Fruit fly (Drosophila melanogaster) whole organism, embryonic: ENCODE data around the gene Kpc1.
A peak's percentile ranks its signal among the peaks of the same experiment; 100 is the strongest.

Experiments used
- Ada2b ChIP-seq: fragments of 200-800 bp; sonication (Bioruptor generic); IDR thresholded peaks from 2 replicates; pipeline ENCODE4 v1.3.6; 2022; ENCODE audit warnings: missing biosample characterization, missing genetic modification characterization
- Awh ChIP-seq: fragments of 200-800 bp; sonication (Bioruptor generic); IDR thresholded peaks from 2 replicates; pipeline ENCODE4, ENCODE4 v1.3.6; 2022; ENCODE audit warnings: missing biosample characterization, missing genetic modification characterization
- BEAF-32 ChIP-seq: fragments of 200-800 bp; sonication (Bioruptor generic); optimal IDR thresholded peaks from 3 replicates; lab custom pipeline; 2017; ENCODE audit warnings: missing biosample characterization, missing genetic modification characterization, mild to moderate bottlenecking, moderate library complexity, missing genetic modification reagents
- Bgb ChIP-seq: fragments of 200-800 bp; sonication (Bioruptor generic); IDR thresholded peaks from 2 replicates; pipeline ENCODE4 v1.3.6; 2022; ENCODE audit warnings: missing biosample characterization, missing genetic modification characterization; ENCODE audit not compliant: partially characterized antibody
- CG10209 ChIP-seq: fragments of 200-800 bp; sonication (Bioruptor generic); optimal IDR thresholded peaks from 3 replicates; lab custom pipeline; 2017; ENCODE audit warnings: missing biosample characterization, mild to moderate bottlenecking, missing genetic modification characterization, missing genetic modification reagents
- CG10654 ChIP-seq: fragments of 200-800 bp; sonication (Bioruptor generic); optimal IDR thresholded peaks from 2 replicates; lab custom pipeline; 2016; ENCODE audit warnings: missing biosample characterization, missing genetic modification characterization
- CG11093 ChIP-seq: fragments of 200-800 bp; sonication (Bioruptor generic); IDR thresholded peaks from 3 replicates; pipeline ENCODE4 v1.3.6; 2022; ENCODE audit warnings: missing biosample characterization, missing genetic modification characterization
- CG11247 ChIP-seq: fragments of 200-800 bp; sonication (Bioruptor generic); IDR thresholded peaks from 2 replicates; pipeline ENCODE4 v1.3.6; 2022; ENCODE audit warnings: missing biosample characterization, missing genetic modification characterization
- CG11456 ChIP-seq: fragments of 200-800 bp; sonication (Bioruptor generic); IDR thresholded peaks from 3 replicates; pipeline ENCODE4 v1.3.6; 2022; ENCODE audit warnings: missing biosample characterization, missing genetic modification characterization
- CG11504 ChIP-seq: fragments of 200-800 bp; sonication (Bioruptor generic); optimal IDR thresholded peaks from 3 replicates; lab custom pipeline; 2019; ENCODE audit warnings: missing biosample characterization, mild to moderate bottlenecking, missing genetic modification characterization, moderate library complexity
- CG12391 ChIP-seq: fragments of 200-800 bp; sonication (Bioruptor generic); optimal IDR thresholded peaks from 3 replicates; lab custom pipeline; 2018; ENCODE audit warnings: missing biosample characterization, mild to moderate bottlenecking, missing genetic modification characterization, moderate library complexity
- CG18262 ChIP-seq: fragments of 200-800 bp; optimal IDR thresholded peaks from 3 replicates; lab custom pipeline; 2019; ENCODE audit warnings: missing biosample characterization, mild to moderate bottlenecking, missing genetic modification characterization, moderate library complexity
- CG18619 ChIP-seq: fragments of 200-800 bp; sonication (Bioruptor generic); optimal IDR thresholded peaks from 3 replicates; lab custom pipeline; 2017; ENCODE audit warnings: missing biosample characterization, mild to moderate bottlenecking, missing genetic modification characterization
- CG2129 ChIP-seq: fragments of 200-800 bp; sonication (Bioruptor generic); IDR thresholded peaks from 2 replicates; pipeline ENCODE4 v1.3.6; 2022; ENCODE audit warnings: missing biosample characterization, missing genetic modification characterization; ENCODE audit not compliant: partially characterized antibody
- CG33557 ChIP-seq: fragments of 200-800 bp; sonication (Bioruptor generic); optimal IDR thresholded peaks from 2 replicates; lab custom pipeline; 2019; ENCODE audit warnings: missing biosample characterization, mild to moderate bottlenecking, missing genetic modification characterization, moderate library complexity
- CG4282 ChIP-seq: fragments of 200-800 bp; sonication (Bioruptor generic); optimal IDR thresholded peaks from 2 replicates; lab custom pipeline; 2016; ENCODE audit warnings: missing biosample characterization, missing genetic modification characterization
- CG4360 ChIP-seq: fragments of 200-800 bp; sonication (Bioruptor generic); IDR thresholded peaks from 2 replicates; pipeline ENCODE4 v1.3.6; 2022; ENCODE audit warnings: missing biosample characterization, missing genetic modification characterization
- CG4404 ChIP-seq: fragments of 200-800 bp; sonication (Bioruptor generic); IDR thresholded peaks from 2 replicates; pipeline ENCODE4 v1.3.6; 2022; ENCODE audit warnings: missing biosample characterization, missing genetic modification characterization
- CG4707 ChIP-seq: fragments of 200-800 bp; sonication (Bioruptor generic); optimal IDR thresholded peaks from 2 replicates; lab custom pipeline; 2018; ENCODE audit warnings: missing biosample characterization, mild to moderate bottlenecking, missing genetic modification characterization, moderate library complexity
- CG4820 ChIP-seq: fragments of 200-800 bp; sonication (Bioruptor generic); optimal IDR thresholded peaks from 3 replicates; lab custom pipeline; 2016; ENCODE audit warnings: missing biosample characterization, missing genetic modification characterization
- CG9876 ChIP-seq: fragments of 200-800 bp; sonication (Bioruptor generic); optimal IDR thresholded peaks from 2 replicates; lab custom pipeline; 2016; ENCODE audit warnings: missing biosample characterization, missing genetic modification characterization
- CoRest ChIP-seq: fragments of 200-800 bp; sonication (Bioruptor generic); optimal IDR thresholded peaks from 3 replicates; lab custom pipeline; 2018; ENCODE audit warnings: missing biosample characterization, mild to moderate bottlenecking, missing genetic modification characterization, moderate library complexity
- CrebB ChIP-seq: fragments of 200-800 bp; sonication (Bioruptor generic); optimal IDR thresholded peaks from 3 replicates; lab custom pipeline; 2018; ENCODE audit warnings: missing biosample characterization, mild to moderate bottlenecking, missing genetic modification characterization
- Dek ChIP-seq: fragments of 200-800 bp; sonication (Bioruptor generic); optimal IDR thresholded peaks from 3 replicates; lab custom pipeline; 2019; ENCODE audit warnings: missing biosample characterization, mild to moderate bottlenecking, missing genetic modification characterization, moderate library complexity
- Dfd ChIP-seq, 2 experiments: fragments of >200 bp; optimal IDR thresholded peaks; 2 replicates each; lab custom pipeline; 2017; ENCODE audit warnings: missing biosample characterization in 2 of 2, missing genetic modification characterization in 2 of 2
- Gug ChIP-seq: fragments of 200-800 bp; sonication (Bioruptor generic); IDR thresholded peaks from 4 replicates; pipeline ENCODE4 v1.3.6; 2022; ENCODE audit warnings: missing biosample characterization, missing genetic modification characterization
- HLH4C ChIP-seq: fragments of 200-800 bp; sonication (Bioruptor generic); IDR thresholded peaks from 3 replicates; pipeline ENCODE4 v1.3.6; 2022; ENCODE audit warnings: missing biosample characterization, missing genetic modification characterization; ENCODE audit not compliant: partially characterized antibody
- Hr39 ChIP-seq: fragments of >200 bp; optimal IDR thresholded peaks from 2 replicates; lab custom pipeline; 2017
- Lim3 ChIP-seq: fragments of 200-800 bp; sonication (Bioruptor generic); IDR thresholded peaks from 2 replicates; pipeline ENCODE4 v1.3.6; 2022; ENCODE audit warnings: missing biosample characterization, missing genetic modification characterization
- Meics ChIP-seq: fragments of 200-800 bp; sonication (Bioruptor generic); optimal IDR thresholded peaks from 2 replicates; lab custom pipeline; 2017; ENCODE audit warnings: missing biosample characterization, mild to moderate bottlenecking, missing genetic modification characterization
- NK7.1 ChIP-seq: fragments of 200-800 bp; sonication (Bioruptor generic); optimal IDR thresholded peaks from 3 replicates; lab custom pipeline; 2016; ENCODE audit warnings: missing biosample characterization, missing genetic modification characterization
- Oaz ChIP-seq: fragments of 200-800 bp; sonication (Bioruptor generic); IDR thresholded peaks from 2 replicates; pipeline ENCODE4 v1.3.6; 2022; ENCODE audit warnings: missing biosample characterization, missing genetic modification characterization
- Ptx1 ChIP-seq: fragments of 200-800 bp; sonication (Bioruptor generic); IDR thresholded peaks from 2 replicates; pipeline ENCODE4 v1.3.6; 2022; ENCODE audit warnings: missing biosample characterization, missing genetic modification characterization
- Ravus ChIP-seq: fragments of 200-800 bp; sonication (Bioruptor generic); IDR thresholded peaks from 2 replicates; pipeline ENCODE4 v1.3.6; 2022; ENCODE audit warnings: missing biosample characterization, missing genetic modification characterization
- Scr ChIP-seq: fragments of 200-800 bp; sonication (Bioruptor generic); IDR thresholded peaks from 2 replicates; pipeline ENCODE4 v1.3.6; 2022; ENCODE audit warnings: missing biosample characterization, missing genetic modification characterization; ENCODE audit not compliant: partially characterized antibody
- amos ChIP-seq: fragments of 200-800 bp; sonication (Bioruptor generic); IDR thresholded peaks from 2 replicates; pipeline ENCODE4 v1.3.6; 2022; ENCODE audit warnings: missing biosample characterization, missing genetic modification characterization; ENCODE audit not compliant: partially characterized antibody
- fd64A ChIP-seq: fragments of 200-800 bp; sonication (Bioruptor generic); optimal IDR thresholded peaks from 3 replicates; lab custom pipeline; 2018; ENCODE audit warnings: missing biosample characterization, mild to moderate bottlenecking, missing genetic modification characterization
- gfzf ChIP-seq: fragments of 200-800 bp; sonication (Bioruptor generic); optimal IDR thresholded peaks from 2 replicates; lab custom pipeline; 2016; ENCODE audit warnings: missing biosample characterization, mild to moderate bottlenecking, missing genetic modification characterization, moderate library complexity
- ham ChIP-seq: fragments of 200-800 bp; sonication (Bioruptor generic); IDR thresholded peaks from 2 replicates; pipeline ENCODE4 v1.3.6; 2022; ENCODE audit warnings: missing biosample characterization, missing genetic modification characterization
- hth ChIP-seq: fragments of >200 bp; optimal IDR thresholded peaks from 2 replicates; lab custom pipeline; 2017; ENCODE audit warnings: inconsistent platforms
- phol ChIP-seq: fragments of 200-800 bp; sonication (Bioruptor generic); optimal IDR thresholded peaks from 3 replicates; lab custom pipeline; 2018; ENCODE audit warnings: missing biosample characterization, mild to moderate bottlenecking, missing genetic modification characterization, moderate library complexity
- ranshi ChIP-seq: fragments of 200-800 bp; sonication (Bioruptor generic); IDR thresholded peaks from 2 replicates; pipeline ENCODE4 v1.3.6; 2022; ENCODE audit warnings: missing biosample characterization, missing genetic modification characterization
- run ChIP-seq: fragments of 200-800 bp; sonication (Bioruptor generic); optimal IDR thresholded peaks from 3 replicates; lab custom pipeline; 2018; ENCODE audit warnings: missing biosample characterization, mild to moderate bottlenecking, missing genetic modification characterization
- scrt ChIP-seq: fragments of 200-800 bp; sonication (Bioruptor generic); optimal IDR thresholded peaks from 2 replicates; lab custom pipeline; 2018; ENCODE audit warnings: missing biosample characterization, mild to moderate bottlenecking, missing genetic modification characterization, moderate library complexity
- tna ChIP-seq: fragments of 200-800 bp; sonication (Bioruptor generic); IDR thresholded peaks from 2 replicates; pipeline ENCODE4 v1.3.6; 2022; ENCODE audit warnings: missing biosample characterization, missing genetic modification characterization; ENCODE audit not compliant: partially characterized antibody
- trem ChIP-seq: fragments of 200-800 bp; optimal IDR thresholded peaks from 3 replicates; lab custom pipeline; 2019; ENCODE audit warnings: missing biosample characterization, mild to moderate bottlenecking, missing genetic modification characterization, moderate library complexity
- unc-4 ChIP-seq: fragments of 200-800 bp; sonication (Bioruptor generic); IDR thresholded peaks from 2 replicates; pipeline ENCODE4 v1.3.6; 2022; ENCODE audit warnings: missing biosample characterization, missing genetic modification characterization; ENCODE audit not compliant: partially characterized antibody
- zf30C ChIP-seq: fragments of 200-800 bp; sonication (Bioruptor generic); optimal IDR thresholded peaks from 3 replicates; lab custom pipeline; 2018; ENCODE audit warnings: missing biosample characterization, mild to moderate bottlenecking, missing genetic modification characterization
- zfh1 ChIP-seq: fragments of 200-800 bp; sonication (Bioruptor generic); IDR thresholded peaks from 3 replicates; pipeline ENCODE4 v1.3.6; 2022; ENCODE audit warnings: missing biosample characterization, missing genetic modification characterization

The Kpc1 gene

DNA sequence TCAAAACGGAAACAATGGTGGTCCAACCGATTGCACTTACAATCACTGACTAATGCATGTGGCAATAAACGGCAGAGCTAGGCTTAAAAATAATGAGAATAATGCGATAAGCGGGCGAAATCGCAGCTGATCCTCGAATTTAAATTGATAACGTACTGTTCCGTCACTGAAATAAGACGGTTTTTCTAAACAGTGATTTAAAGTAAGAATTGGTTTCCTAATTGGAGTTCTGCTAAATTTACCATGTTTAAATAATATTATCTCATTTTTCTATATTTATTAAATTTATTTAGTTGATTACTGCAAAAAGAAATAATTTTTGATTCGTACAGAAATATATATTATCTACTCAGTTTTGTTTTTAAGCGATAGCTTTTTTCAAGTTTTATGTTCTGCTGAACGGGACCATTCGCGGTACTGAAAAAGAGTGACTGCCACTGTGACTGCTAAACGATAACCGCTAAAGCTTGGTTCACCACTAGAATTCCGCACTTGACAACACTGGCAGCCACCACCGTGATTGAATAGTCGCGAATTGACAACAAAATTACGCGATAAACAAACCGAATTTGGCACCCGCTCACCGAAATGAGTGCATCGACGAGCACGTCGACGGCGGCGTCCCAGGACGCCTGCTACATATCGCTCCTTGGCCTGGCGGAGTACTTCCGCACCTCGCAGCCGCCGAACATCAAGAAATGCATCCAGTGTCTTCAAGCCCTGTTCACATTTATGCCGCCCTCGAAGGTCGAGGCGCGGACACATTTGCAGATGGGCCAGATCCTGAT lies 12.9 kb upstream of the Kpc1 start, which contains the start of the genes Spn88Eb and Mau2 (continued):
- no peak for TF ChIP-seq NK7.1 (GFP tag; lab: Kevin White, UChicago)
- TF ChIP-seq amos (GFP tag; lab: Robert Waterston, UW) = peak; percentile 79
- TF ChIP-seq fd64A (GFP tag; lab: Kevin White, UChicago) = no peak
- TF ChIP-seq phol (tag; lab: Kevin White, UChicago) = peak; percentile 64
- peak; percentile 64 for TF ChIP-seq HLH4C
- TF ChIP-seq CG4820 (GFP tag; lab: Kevin White, UChicago) = peak; percentile 48
- TF ChIP-seq BEAF-32 (GFP tag; lab: Kevin White, UChicago) = peak; percentile 82
- peak; percentile 68 for TF ChIP-seq CoRest (tag; lab: Kevin White, UChicago)
- peak; percentile 59 for TF ChIP-seq CG4404 (GFP tag; lab: Robert Waterston, UW)
- TF ChIP-seq Dek (tag; lab: Kevin White, UChicago) = peak; percentile 55
- TF ChIP-seq CG33557 (GFP tag; lab: Kevin White, UChicago) = peak; percentile 29
- peak; percentile 75 for TF ChIP-seq CG12391 (tag; lab: Kevin White, UChicago)
- no peak for TF ChIP-seq Dfd (GFP tag; optimal IDR thresholded peaks at IDR 0.05; lab: Kevin White, UChicago)
- TF ChIP-seq CG9876 (GFP tag; lab: Kevin White, UChicago) = peak; percentile 58
- peak; percentile 72 for TF ChIP-seq unc-4 (GFP tag; lab: Robert Waterston, UW)
- no peak for TF ChIP-seq CG11504 (tag; lab: Kevin White, UChicago)
- TF ChIP-seq tna = peak; percentile 39; the same call in 1 of the 2 replicates
- peak; percentile 49 for TF ChIP-seq trem (tag; lab: Kevin White, UChicago)
- TF ChIP-seq Bgb (GFP tag; lab: Robert Waterston, UW) = peak; percentile 79
- peak; percentile 82 for TF ChIP-seq CG11247 (GFP tag; lab: Robert Waterston, UW)
- TF ChIP-seq Awh = peak; percentile 24; the same call in 1 of the 2 replicates
- TF ChIP-seq CG2129 = no peak; the same call in 1 of the 2 replicates
- TF ChIP-seq CG18619 = peak; percentile 45
- TF ChIP-seq CG10209 (GFP tag; lab: Kevin White, UChicago) = peak; percentile 40
- TF ChIP-seq gfzf (GFP tag; lab: Kevin White, UChicago) = peak; percentile 28
- TF ChIP-seq CG11456 = peak; percentile 89
- peak; percentile 64 for TF ChIP-seq Meics (GFP tag; lab: Kevin White, UChicago)
- peak; percentile 52 for TF ChIP-seq CG4282 (GFP tag; lab: Kevin White, UChicago)
- TF ChIP-seq zfh1 = peak; percentile 76
- TF ChIP-seq CG18262 (tag; lab: Kevin White, UChicago) = peak; percentile 55
- TF ChIP-seq CrebB (tag; lab: Kevin White, UChicago) = peak; percentile 22
- peak; percentile 77 for TF ChIP-seq Scr (GFP tag; lab: Robert Waterston, UW)
- TF ChIP-seq CG4360 (GFP tag; lab: Robert Waterston, UW) = no peak
- TF ChIP-seq hth = no peak
- no peak for TF ChIP-seq scrt (GFP tag; lab: Kevin White, UChicago)
- TF ChIP-seq CG4707 = no peak
- peak; percentile 35; the same call in 1 of the 2 replicates for TF ChIP-seq Oaz (GFP tag; lab: Robert Waterston, UW)
- TF ChIP-seq run (tag; lab: Kevin White, UChicago) = no peak
- peak; percentile 88 for TF ChIP-seq Gug (GFP tag; lab: Robert Waterston, UW)
- no peak for TF ChIP-seq ham
- peak; percentile 32 for TF ChIP-seq Ravus
- 0 out of 2 replicates have a peak, but pooled peaks have one; percentile 24 for TF ChIP-seq Ada2b (GFP tag; lab: Robert Waterston, UW)
- peak; percentile 82 for TF ChIP-seq Ptx1 (GFP tag; lab: Robert Waterston, UW)
- no peak for TF ChIP-seq zf30C (GFP tag; lab: Kevin White, UChicago)
- peak; percentile 66 for TF ChIP-seq ranshi (GFP tag; lab: Robert Waterston, UW)
- no peak; the same call in 2 of the 3 replicates for TF ChIP-seq CG11093
- TF ChIP-seq Hr39 = no peak
- TF ChIP-seq CG10654 (GFP tag; lab: Kevin White, UChicago) = peak; percentile 34
- no peak for TF ChIP-seq Lim3 (GFP tag; lab: Robert Waterston, UW)
